Fruit fly (Drosophila melanogaster): Measurements from ENCODE around the gene vn.

dm6 chr3L:5862994-5863393 is 17.5 kb upstream of the vn start:
- TF ChIP-seq psq (optimal IDR thresholded peaks at IDR 0.05) (no peak), Dll (optimal IDR thresholded peaks at IDR 0.05) (no peak)

Measured in whole organism.